Fruit fly (Drosophila melanogaster) whole organism, embryonic: ENCODE results near the gene SREBP.

Source experiments
- Bteb2 ChIP-seq: fragments of 200-800 bp; sonication (Bioruptor generic); optimal IDR thresholded peaks from 2 replicates; lab custom pipeline; 2016; ENCODE audit warnings: missing biosample characterization, missing genetic modification characterization
- CG10209 ChIP-seq: fragments of 200-800 bp; sonication (Bioruptor generic); optimal IDR thresholded peaks from 3 replicates; lab custom pipeline; 2017; ENCODE audit warnings: missing biosample characterization, mild to moderate bottlenecking, missing genetic modification characterization, missing genetic modification reagents
- CG10321 ChIP-seq: fragments of 200-800 bp; sonication (Bioruptor generic); IDR thresholded peaks from 2 replicates; pipeline ENCODE4 v1.3.6; 2022; ENCODE audit warnings: missing biosample characterization, missing genetic modification characterization
- CG10543 ChIP-seq: fragments of 200-800 bp; sonication (Bioruptor generic); optimal IDR thresholded peaks from 3 replicates; lab custom pipeline; 2017; ENCODE audit warnings: missing biosample characterization, mild to moderate bottlenecking, missing genetic modification characterization, moderate library complexity
- CG14965 ChIP-seq: fragments of 200-800 bp; sonication (Bioruptor generic); optimal IDR thresholded peaks from 2 replicates; lab custom pipeline; 2016; ENCODE audit warnings: missing biosample characterization, missing genetic modification characterization, borderline replicate concordance
- CG1529 ChIP-seq: fragments of 200-800 bp; sonication (Bioruptor generic); optimal IDR thresholded peaks from 3 replicates; lab custom pipeline; 2018; ENCODE audit warnings: missing biosample characterization, missing genetic modification characterization
- CG17186 ChIP-seq: fragments of 200-800 bp; sonication (Bioruptor generic); optimal IDR thresholded peaks from 3 replicates; lab custom pipeline; 2017; ENCODE audit warnings: missing biosample characterization, missing genetic modification reagents, missing genetic modification characterization
- CG17359 ChIP-seq: fragments of 200-800 bp; sonication (Bioruptor generic); optimal IDR thresholded peaks from 3 replicates; lab custom pipeline; 2018; ENCODE audit warnings: missing biosample characterization, mild to moderate bottlenecking, missing genetic modification characterization, moderate library complexity
- CG17912 ChIP-seq: fragments of 200-800 bp; sonication (Bioruptor generic); optimal IDR thresholded peaks from 2 replicates; lab custom pipeline; 2018; ENCODE audit warnings: missing biosample characterization, mild to moderate bottlenecking, missing genetic modification characterization
- CG18764 ChIP-seq: fragments of 200-800 bp; sonication (Bioruptor generic); optimal IDR thresholded peaks from 3 replicates; lab custom pipeline; 2016; ENCODE audit warnings: missing biosample characterization, missing genetic modification characterization
- CG2202 ChIP-seq: fragments of 200-800 bp; sonication (Bioruptor generic); optimal IDR thresholded peaks from 2 replicates; lab custom pipeline; 2018; ENCODE audit warnings: missing biosample characterization, mild to moderate bottlenecking, missing genetic modification characterization
- CG2889 ChIP-seq: fragments of 200-800 bp; sonication (Bioruptor generic); IDR thresholded peaks from 3 replicates; pipeline ENCODE4 v1.3.6; 2022; ENCODE audit warnings: missing biosample characterization, missing genetic modification characterization
- CG4404 ChIP-seq: fragments of 200-800 bp; sonication (Bioruptor generic); IDR thresholded peaks from 2 replicates; pipeline ENCODE4 v1.3.6; 2022; ENCODE audit warnings: missing biosample characterization, missing genetic modification characterization
- CG4617 ChIP-seq: fragments of 200-800 bp; sonication (Bioruptor generic); optimal IDR thresholded peaks from 3 replicates; lab custom pipeline; 2016; ENCODE audit warnings: missing biosample characterization, missing genetic modification characterization, borderline replicate concordance
- CG6854 ChIP-seq: fragments of 200-800 bp; sonication (Bioruptor generic); optimal IDR thresholded peaks from 3 replicates; lab custom pipeline; 2017; ENCODE audit warnings: missing biosample characterization, mild to moderate bottlenecking, missing genetic modification characterization
- CG7786 ChIP-seq: fragments of 200-800 bp; sonication (Bioruptor generic); optimal IDR thresholded peaks from 2 replicates; lab custom pipeline; 2016; ENCODE audit warnings: missing biosample characterization, missing genetic modification characterization
- CG9797 ChIP-seq: fragments of 200-800 bp; sonication (Bioruptor generic); optimal IDR thresholded peaks from 3 replicates; lab custom pipeline; 2018; ENCODE audit warnings: missing biosample characterization, mild to moderate bottlenecking, missing genetic modification characterization
- Dbx ChIP-seq: fragments of 200-800 bp; sonication (Bioruptor generic); IDR thresholded peaks from 3 replicates; pipeline ENCODE4 v1.3.6; 2022; ENCODE audit warnings: missing biosample characterization, missing genetic modification characterization
- ERR ChIP-seq: fragments of 200-800 bp; sonication (Bioruptor generic); optimal IDR thresholded peaks from 2 replicates; lab custom pipeline; 2016; ENCODE audit warnings: missing biosample characterization, missing genetic modification characterization
- Gsc ChIP-seq: fragments of 200-800 bp; sonication (Bioruptor generic); IDR thresholded peaks from 2 replicates; pipeline ENCODE4 v1.3.6; 2022; ENCODE audit warnings: missing biosample characterization, missing genetic modification characterization
- Hand ChIP-seq: fragments of 200-800 bp; sonication (Bioruptor generic); optimal IDR thresholded peaks from 2 replicates; lab custom pipeline; 2017; ENCODE audit warnings: mild to moderate bottlenecking, missing biosample characterization, missing genetic modification reagents, missing genetic modification characterization
- Hey ChIP-seq: fragments of 200-800 bp; sonication (Bioruptor generic); optimal IDR thresholded peaks from 3 replicates; lab custom pipeline; 2018; ENCODE audit warnings: missing biosample characterization, mild to moderate bottlenecking, missing genetic modification characterization
- Hmx ChIP-seq: fragments of 200-800 bp; sonication (Bioruptor generic); optimal IDR thresholded peaks from 2 replicates; lab custom pipeline; 2016; ENCODE audit warnings: missing biosample characterization, missing genetic modification characterization
- Hr51 ChIP-seq, 2 experiments: fragments of 200-800 bp; sonication (Bioruptor generic); optimal IDR thresholded peaks; 2 replicates in 1 of 2; 3 replicates in 1 of 2; lab custom pipeline; 2016 to 2018; ENCODE audit warnings: missing biosample characterization in 2 of 2, missing genetic modification characterization in 2 of 2, mild to moderate bottlenecking in 1 of 2, moderate library complexity in 1 of 2
- Jarid2 ChIP-seq: fragments of 200-800 bp; sonication (Bioruptor generic); optimal IDR thresholded peaks from 3 replicates; lab custom pipeline; 2017; ENCODE audit warnings: mild to moderate bottlenecking, missing biosample characterization, missing genetic modification reagents, missing genetic modification characterization
- Lim3 ChIP-seq: fragments of 200-800 bp; sonication (Bioruptor generic); IDR thresholded peaks from 2 replicates; pipeline ENCODE4 v1.3.6; 2022; ENCODE audit warnings: missing biosample characterization, missing genetic modification characterization
- Nf-YC ChIP-seq: fragments of 200-800 bp; optimal IDR thresholded peaks from 3 replicates; lab custom pipeline; 2019; ENCODE audit warnings: missing biosample characterization, mild to moderate bottlenecking, missing genetic modification characterization, moderate library complexity
- Tbp ChIP-seq: fragments of >200 bp; optimal IDR thresholded peaks from 2 replicates; lab custom pipeline; 2018; ENCODE audit warnings: missing biosample characterization, missing genetic modification characterization
- Usf ChIP-seq: fragments of 200-800 bp; sonication (Bioruptor generic); optimal IDR thresholded peaks from 2 replicates; lab custom pipeline; 2017; ENCODE audit warnings: missing genotype, missing biosample characterization, missing genetic modification characterization
- amos ChIP-seq: fragments of 200-800 bp; sonication (Bioruptor generic); IDR thresholded peaks from 2 replicates; pipeline ENCODE4 v1.3.6; 2022; ENCODE audit warnings: missing biosample characterization, missing genetic modification characterization; ENCODE audit not compliant: partially characterized antibody
- ase ChIP-seq: fragments of 200-800 bp; sonication (Bioruptor generic); IDR thresholded peaks from 3 replicates; pipeline ENCODE4 v1.3.6; 2022; ENCODE audit warnings: missing biosample characterization, missing genetic modification characterization
- cg ChIP-seq: fragments of 200-800 bp; sonication (Bioruptor generic); optimal IDR thresholded peaks from 3 replicates; lab custom pipeline; 2019; ENCODE audit warnings: missing biosample characterization, mild to moderate bottlenecking, missing genetic modification characterization, moderate library complexity
- dati ChIP-seq: fragments of 200-800 bp; sonication (Bioruptor generic); IDR thresholded peaks from 2 replicates; pipeline ENCODE4 v1.3.6; 2022; ENCODE audit warnings: missing biosample characterization, missing genetic modification characterization
- fd96Cb ChIP-seq: fragments of 200-800 bp; sonication (Bioruptor generic); optimal IDR thresholded peaks from 2 replicates; lab custom pipeline; 2018; ENCODE audit warnings: missing biosample characterization, mild to moderate bottlenecking, missing genetic modification characterization, moderate library complexity
- gce ChIP-seq: fragments of 200-800 bp; sonication (Bioruptor generic); IDR thresholded peaks from 3 replicates; pipeline ENCODE4 v1.3.6; 2022; ENCODE audit warnings: missing biosample characterization, missing genetic modification characterization
- gro ChIP-seq: fragments of 200-800 bp; sonication (Bioruptor generic); optimal IDR thresholded peaks from 2 replicates; lab custom pipeline; 2016; ENCODE audit warnings: missing biosample characterization, missing genetic modification characterization
- ind ChIP-seq: fragments of 200-800 bp; sonication (Bioruptor generic); optimal IDR thresholded peaks from 3 replicates; lab custom pipeline; 2016; ENCODE audit warnings: missing biosample characterization, missing genetic modification characterization
- lab ChIP-seq: fragments of 200-800 bp; sonication (Bioruptor generic); optimal IDR thresholded peaks from 3 replicates; lab custom pipeline; 2017; ENCODE audit warnings: missing biosample characterization, missing genetic modification characterization, mild to moderate bottlenecking, moderate library complexity, missing genetic modification reagents
- peb ChIP-seq: fragments of 200-800 bp; sonication (Bioruptor generic); IDR thresholded peaks from 2 replicates; pipeline ENCODE4 v1.3.6; 2022; ENCODE audit warnings: missing biosample characterization, missing genetic modification characterization
- phol ChIP-seq: fragments of 200-800 bp; sonication (Bioruptor generic); optimal IDR thresholded peaks from 3 replicates; lab custom pipeline; 2018; ENCODE audit warnings: missing biosample characterization, mild to moderate bottlenecking, missing genetic modification characterization, moderate library complexity
- sd ChIP-seq: fragments of 200-800 bp; sonication (Bioruptor generic); optimal IDR thresholded peaks from 3 replicates; lab custom pipeline; 2018; ENCODE audit warnings: missing biosample characterization, mild to moderate bottlenecking, missing genetic modification characterization, moderate library complexity
- sens ChIP-seq: fragments of 200-800 bp; sonication (Bioruptor generic); peaks from one replicate; lab custom pipeline; 2016; ENCODE audit warnings: missing biosample characterization, missing genetic modification characterization
- sima ChIP-seq: fragments of 200-800 bp; sonication (Bioruptor generic); optimal IDR thresholded peaks from 2 replicates; lab custom pipeline; 2016; ENCODE audit warnings: missing biosample characterization, missing genetic modification characterization
- sisA ChIP-seq: fragments of 200-800 bp; sonication (Bioruptor generic); IDR thresholded peaks from 2 replicates; pipeline ENCODE4 v1.3.6; 2022; ENCODE audit warnings: missing biosample characterization, missing genetic modification characterization
- tgo ChIP-seq: fragments of 200-800 bp; sonication (Bioruptor generic); IDR thresholded peaks from 3 replicates; pipeline ENCODE4 v1.3.6; 2022; ENCODE audit warnings: missing biosample characterization, missing genetic modification characterization
- tll ChIP-seq, 2 experiments: fragments of 200-800 bp in 1 of 2; fragments of >200 bp in 1 of 2; sonication (Bioruptor generic) in 1 of 2; optimal IDR thresholded peaks; 2 replicates each; lab custom pipeline; 2017 to 2019; ENCODE audit warnings: missing biosample characterization in 2 of 2, missing genetic modification characterization in 2 of 2, mild to moderate bottlenecking in 1 of 2, moderate library complexity in 1 of 2
- toy ChIP-seq: fragments of 200-800 bp; sonication (Bioruptor generic); IDR thresholded peaks from 2 replicates; pipeline ENCODE4 v1.3.6; 2022; ENCODE audit warnings: missing biosample characterization, missing genetic modification characterization
- trh ChIP-seq: fragments of 200-800 bp; sonication (Bioruptor generic); optimal IDR thresholded peaks from 2 replicates; lab custom pipeline; 2016; ENCODE audit warnings: missing biosample characterization, missing genetic modification characterization
- zfh1 ChIP-seq: fragments of 200-800 bp; sonication (Bioruptor generic); IDR thresholded peaks from 3 replicates; pipeline ENCODE4 v1.3.6; 2022; ENCODE audit warnings: missing biosample characterization, missing genetic modification characterization

SREBP gene

dm6 chr3L:19817807-19818531, 24.2 kb downstream of the SREBP start, which contains the start of the genes Fibp and Deaf1 (continued):
- TF ChIP-seq Lim3 (GFP tag; lab: Robert Waterston, UW) (no peak), CG6854 (GFP tag; lab: Kevin White, UChicago) (no peak), CG18764 (GFP tag; lab: Kevin White, UChicago) (peak; percentile 56), ERR (GFP tag; lab: Kevin White, UChicago) (peak; percentile 73), CG1529 (peak; percentile 29), dati (GFP tag; lab: Robert Waterston, UW) (no peak), cg (no peak), fd96Cb (peak; percentile 64), CG2889 (GFP tag; lab: Robert Waterston, UW) (peak; percentile 62; the same call in 1 of the 3 replicates), trh (GFP tag; lab: Kevin White, UChicago) (peak; percentile 57), ind (peak; percentile 81), CG2202 (tag; lab: Kevin White, UChicago) (no peak), Bteb2 (GFP tag; lab: Kevin White, UChicago) (peak; percentile 89), zfh1 (GFP tag; lab: Robert Waterston, UW) (peak; percentile 53; the same call in 2 of the 3 replicates), sens (GFP tag; lab: Kevin White, UChicago) (peak; percentile 94), CG17912 (GFP tag; lab: Kevin White, UChicago) (no peak), phol (peak; percentile 85), CG10321 (no peak), Tbp (GFP tag; lab: Kevin White, UChicago) (no peak), gro (GFP tag; lab: Kevin White, UChicago) (peak; percentile 58), Hey (no peak), CG14965 (no peak), CG7786 (GFP tag; lab: Kevin White, UChicago) (peak; percentile 78), tll (GFP tag; optimal IDR thresholded peaks at IDR 0.05; lab: Kevin White, UChicago) (peak in 1 of 2 experiments; percentile 12), Hmx (peak; percentile 64), sima (peak; percentile 26), Hand (GFP tag; lab: Kevin White, UChicago) (no peak), CG4617 (GFP tag; lab: Kevin White, UChicago) (peak; percentile 91), CG17359 (tag; lab: Kevin White, UChicago) (peak; percentile 64), CG10543 (GFP tag; lab: Kevin White, UChicago) (peak; percentile 73), CG4404 (GFP tag; lab: Robert Waterston, UW) (peak; percentile 49; the same call in 1 of the 2 replicates), Hr51 (GFP tag; optimal IDR thresholded peaks at IDR 0.05; lab: Kevin White, UChicago) (peak; percentile 73 to 82), CG17186 (GFP tag; lab: Kevin White, UChicago) (peak; percentile 58), tgo (GFP tag; lab: Robert Waterston, UW) (peak; percentile 64; the same call in 2 of the 3 replicates), Jarid2 (GFP tag; lab: Kevin White, UChicago) (peak; percentile 32), toy (no peak), Dbx (peak; percentile 87), CG10209 (GFP tag; lab: Kevin White, UChicago) (peak; percentile 54), lab (peak; percentile 64), gce (no peak; the same call in 2 of the 3 replicates), sisA (peak; percentile 71), sd (tag; lab: Kevin White, UChicago) (peak; percentile 30), amos (peak; percentile 99), Gsc (GFP tag; lab: Robert Waterston, UW) (0 out of 2 replicates have a peak, but pooled peaks have one; percentile 6), peb (GFP tag; lab: Robert Waterston, UW) (no peak), Nf-YC (tag; lab: Kevin White, UChicago) (peak; percentile 75), Usf (peak; percentile 41), CG9797 (peak; percentile 51), ase (GFP tag; lab: Robert Waterston, UW) (peak; percentile 50; the same call in 1 of the 3 replicates)
